Worm (Caenorhabditis elegans) whole organism, L3 larva: ENCODE results near the gene Y116A8C.3.

Experiments used
- ceh-28 ChIP-seq: fragments of 150-350 bp; optimal IDR thresholded peaks from 2 replicates; lab custom pipeline; 2014; ENCODE audit warnings: missing biosample characterization, missing genetic modification reagents, missing genetic modification characterization
- ceh-82 ChIP-seq: fragments of 150-350 bp; optimal IDR thresholded peaks from 2 replicates; lab custom pipeline; 2014; ENCODE audit warnings: missing biosample characterization, missing genetic modification characterization
- egl-27 ChIP-seq: sonication (generic microtip); optimal IDR thresholded peaks from 4 replicates; lab custom pipeline; 2017; ENCODE audit warnings: missing biosample characterization, missing genetic modification reagents, missing genetic modification characterization
- fkh-2 ChIP-seq: fragments of 150-350 bp; optimal IDR thresholded peaks from 2 replicates; lab custom pipeline; 2014; ENCODE audit warnings: missing biosample characterization, missing genetic modification reagents, missing genetic modification characterization
- fos-1 ChIP-seq: fragments of 150-350 bp; optimal IDR thresholded peaks from 2 replicates; lab custom pipeline; 2014; ENCODE audit warnings: missing biosample characterization, missing genetic modification characterization
- jun-1 ChIP-seq: fragments of 150-350 bp; optimal IDR thresholded peaks from 2 replicates; lab custom pipeline; 2014; ENCODE audit warnings: missing biosample characterization, missing genetic modification reagents, missing genetic modification characterization
- lin-15B ChIP-seq: fragments of 150-350 bp; optimal IDR thresholded peaks from 2 replicates; lab custom pipeline; 2014; ENCODE audit warnings: missing biosample characterization, missing genetic modification characterization
- nhr-28 ChIP-seq: fragments of 150-350 bp; optimal IDR thresholded peaks from 2 replicates; lab custom pipeline; 2014; ENCODE audit warnings: missing biosample characterization, missing genetic modification characterization
- nhr-76 ChIP-seq: fragments of 150-350 bp; sonication (generic microtip); optimal IDR thresholded peaks from 5 replicates; lab custom pipeline; 2014; ENCODE audit warnings: missing biosample characterization, missing genetic modification characterization
- nhr-77 ChIP-seq: fragments of 150-350 bp; optimal IDR thresholded peaks from 2 replicates; lab custom pipeline; 2014; ENCODE audit warnings: missing biosample characterization, missing genetic modification characterization
- snpc-4 ChIP-seq: fragments of 150-350 bp; optimal IDR thresholded peaks from 2 replicates; lab custom pipeline; 2014; ENCODE audit warnings: missing biosample characterization, missing genetic modification characterization
- tbx-2 ChIP-seq: sonication (generic microtip); optimal IDR thresholded peaks from 2 replicates; lab custom pipeline; 2016; ENCODE audit warnings: mild to moderate bottlenecking, missing genetic modification characterization, missing compliant biosample characterization
- unc-39 ChIP-seq: sonication (generic microtip); optimal IDR thresholded peaks from 4 replicates; lab custom pipeline; 2017; ENCODE audit warnings: missing biosample characterization, missing genetic modification characterization
- ztf-4 ChIP-seq: fragments of 150-350 bp; optimal IDR thresholded peaks from 2 replicates; lab custom pipeline; 2014; ENCODE audit warnings: missing biosample characterization, missing genetic modification characterization

DNA sequence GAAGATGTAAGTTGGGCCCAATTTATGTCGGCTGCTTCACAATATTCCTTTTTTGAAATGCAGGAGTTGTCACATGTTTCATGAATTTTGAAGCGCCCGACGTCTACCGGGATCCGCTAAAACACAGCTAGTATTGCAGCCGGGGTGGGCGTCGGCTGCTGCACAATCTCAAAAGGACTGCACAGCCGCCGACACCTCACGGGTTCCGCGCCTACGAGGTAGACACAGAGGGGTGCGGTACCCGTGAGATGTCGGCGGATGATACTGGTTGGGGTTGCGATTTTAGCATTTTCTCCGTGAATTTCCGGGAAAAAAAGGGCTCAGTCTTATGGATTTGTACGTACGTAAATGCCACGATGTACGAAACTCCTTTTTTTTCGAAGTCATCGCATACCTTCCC is 6.1 kb downstream of the Y116A8C.3 start:
- no peak for TF ChIP-seq tbx-2 (tag; lab: Kevin White, UChicago)
- no peak for TF ChIP-seq fos-1 (tag; lab: Kevin White, UChicago)
- TF ChIP-seq nhr-76 (tag; lab: Kevin White, UChicago) = no peak
- no peak for TF ChIP-seq snpc-4 (tag; lab: Kevin White, UChicago)
- no peak for TF ChIP-seq nhr-77 (tag; lab: Kevin White, UChicago)
- no peak for TF ChIP-seq nhr-28 (tag; lab: Kevin White, UChicago)
- TF ChIP-seq ceh-82 = no peak
- TF ChIP-seq fkh-2 = no peak
- TF ChIP-seq ztf-4 (tag; lab: Kevin White, UChicago) = no peak
- no peak for TF ChIP-seq jun-1
- TF ChIP-seq ceh-28 = no peak
- no peak for TF ChIP-seq lin-15B (tag; lab: Kevin White, UChicago)
- no peak for TF ChIP-seq egl-27 (tag; lab: Kevin White, UChicago)
- no peak for TF ChIP-seq unc-39 (tag; lab: Kevin White, UChicago)
